Fruit fly (Drosophila melanogaster) whole organism, embryonic: ENCODE measurements around the gene CG44174.

Experiments
- Bgb ChIP-seq: fragments of 200-800 bp; sonication (Bioruptor generic); IDR thresholded peaks from 2 replicates; pipeline ENCODE4 v1.3.6; 2022; ENCODE audit warnings: missing biosample characterization, missing genetic modification characterization; ENCODE audit not compliant: partially characterized antibody
- Blimp-1 ChIP-seq: fragments of 200-800 bp; sonication (Bioruptor generic); optimal IDR thresholded peaks from 3 replicates; lab custom pipeline; 2018; ENCODE audit warnings: missing biosample characterization, missing genetic modification characterization, mild to moderate bottlenecking, moderate library complexity, missing genetic modification reagents
- CG10431 ChIP-seq: fragments of 200-800 bp; sonication (Bioruptor generic); optimal IDR thresholded peaks from 3 replicates; lab custom pipeline; 2018; ENCODE audit warnings: missing biosample characterization, mild to moderate bottlenecking, missing genetic modification characterization
- CG10462 ChIP-seq: fragments of 200-800 bp; sonication (Bioruptor generic); optimal IDR thresholded peaks from 2 replicates; lab custom pipeline; 2016; ENCODE audit warnings: missing biosample characterization, missing genetic modification characterization
- CG14710 ChIP-seq: fragments of 200-800 bp; sonication (Bioruptor generic); optimal IDR thresholded peaks from 3 replicates; lab custom pipeline; 2019; ENCODE audit warnings: missing biosample characterization, mild to moderate bottlenecking, missing genetic modification characterization, moderate library complexity
- CG17385 ChIP-seq: fragments of 200-800 bp; sonication (Bioruptor generic); optimal IDR thresholded peaks from 3 replicates; lab custom pipeline; 2018; ENCODE audit warnings: missing biosample characterization, mild to moderate bottlenecking, missing genetic modification characterization
- CG17829 ChIP-seq: fragments of 200-800 bp; optimal IDR thresholded peaks from 2 replicates; lab custom pipeline; 2019; ENCODE audit warnings: missing biosample characterization, mild to moderate bottlenecking, missing genetic modification characterization, moderate library complexity
- CG17912 ChIP-seq: fragments of 200-800 bp; sonication (Bioruptor generic); optimal IDR thresholded peaks from 2 replicates; lab custom pipeline; 2018; ENCODE audit warnings: missing biosample characterization, mild to moderate bottlenecking, missing genetic modification characterization
- CG2120 ChIP-seq: fragments of 200-800 bp; sonication (Bioruptor generic); optimal IDR thresholded peaks from 3 replicates; lab custom pipeline; 2016; ENCODE audit warnings: missing biosample characterization, missing genetic modification characterization
- CG2129 ChIP-seq: fragments of 200-800 bp; sonication (Bioruptor generic); IDR thresholded peaks from 2 replicates; pipeline ENCODE4 v1.3.6; 2022; ENCODE audit warnings: missing biosample characterization, missing genetic modification characterization; ENCODE audit not compliant: partially characterized antibody
- CG2678 ChIP-seq: fragments of 200-800 bp; sonication (Bioruptor generic); optimal IDR thresholded peaks from 3 replicates; lab custom pipeline; 2019; ENCODE audit warnings: missing biosample characterization, mild to moderate bottlenecking, missing genetic modification characterization, moderate library complexity
- CG3163 ChIP-seq: fragments of 200-800 bp; sonication (Bioruptor generic); optimal IDR thresholded peaks from 3 replicates; lab custom pipeline; 2016; ENCODE audit warnings: missing biosample characterization, missing genetic modification characterization
- CG33213 ChIP-seq: fragments of 200-800 bp; sonication (Bioruptor generic); optimal IDR thresholded peaks from 3 replicates; lab custom pipeline; 2016; ENCODE audit warnings: missing biosample characterization, missing genetic modification characterization
- CG4404 ChIP-seq: fragments of 200-800 bp; sonication (Bioruptor generic); IDR thresholded peaks from 2 replicates; pipeline ENCODE4 v1.3.6; 2022; ENCODE audit warnings: missing biosample characterization, missing genetic modification characterization
- CG5180 ChIP-seq: fragments of 200-800 bp; sonication (Bioruptor generic); optimal IDR thresholded peaks from 3 replicates; lab custom pipeline; 2017; ENCODE audit warnings: missing biosample characterization, missing genetic modification characterization, mild to moderate bottlenecking, moderate library complexity, missing genetic modification reagents
- CG6813 ChIP-seq: fragments of 200-800 bp; sonication (Bioruptor generic); optimal IDR thresholded peaks from 2 replicates; lab custom pipeline; 2017; ENCODE audit warnings: missing biosample characterization, missing genetic modification characterization, mild to moderate bottlenecking, moderate library complexity, missing genetic modification reagents
- CG7786 ChIP-seq: fragments of 200-800 bp; sonication (Bioruptor generic); optimal IDR thresholded peaks from 2 replicates; lab custom pipeline; 2016; ENCODE audit warnings: missing biosample characterization, missing genetic modification characterization
- CG8944 ChIP-seq: fragments of 200-800 bp; sonication (Bioruptor generic); optimal IDR thresholded peaks from 3 replicates; lab custom pipeline; 2016; ENCODE audit warnings: missing biosample characterization, missing genetic modification characterization
- CG9817 ChIP-seq: fragments of 200-800 bp; sonication (Bioruptor generic); optimal IDR thresholded peaks from 2 replicates; lab custom pipeline; 2018; ENCODE audit warnings: missing biosample characterization, mild to moderate bottlenecking, missing genetic modification characterization, moderate library complexity
- CG9876 ChIP-seq: fragments of 200-800 bp; sonication (Bioruptor generic); optimal IDR thresholded peaks from 2 replicates; lab custom pipeline; 2016; ENCODE audit warnings: missing biosample characterization, missing genetic modification characterization
- Dip3 ChIP-seq: fragments of 200-800 bp; sonication (Bioruptor generic); optimal IDR thresholded peaks from 3 replicates; lab custom pipeline; 2016; ENCODE audit warnings: missing biosample characterization, missing genetic modification characterization
- Elba2 ChIP-seq: fragments of 200-800 bp; sonication (Bioruptor generic); optimal IDR thresholded peaks from 3 replicates; lab custom pipeline; 2016; ENCODE audit warnings: missing biosample characterization, missing genetic modification characterization
- Fer2 ChIP-seq: fragments of 200-800 bp; sonication (Bioruptor generic); optimal IDR thresholded peaks from 2 replicates; lab custom pipeline; 2018; ENCODE audit warnings: missing biosample characterization, mild to moderate bottlenecking, missing genetic modification characterization, moderate library complexity
- HHEX ChIP-seq: fragments of 200-800 bp; sonication (Bioruptor generic); optimal IDR thresholded peaks from 3 replicates; lab custom pipeline; 2017; ENCODE audit warnings: missing biosample characterization, mild to moderate bottlenecking, missing genetic modification characterization, missing genetic modification reagents
- Oaz ChIP-seq: fragments of 200-800 bp; sonication (Bioruptor generic); IDR thresholded peaks from 2 replicates; pipeline ENCODE4 v1.3.6; 2022; ENCODE audit warnings: missing biosample characterization, missing genetic modification characterization
- PHDP ChIP-seq: fragments of 200-800 bp; sonication (Bioruptor generic); optimal IDR thresholded peaks from 3 replicates; lab custom pipeline; 2018; ENCODE audit warnings: missing biosample characterization, mild to moderate bottlenecking, missing genetic modification characterization, moderate library complexity
- Ravus ChIP-seq: fragments of 200-800 bp; sonication (Bioruptor generic); IDR thresholded peaks from 2 replicates; pipeline ENCODE4 v1.3.6; 2022; ENCODE audit warnings: missing biosample characterization, missing genetic modification characterization
- Side ChIP-seq: fragments of 200-800 bp; sonication (Bioruptor generic); optimal IDR thresholded peaks from 2 replicates; lab custom pipeline; 2016; ENCODE audit warnings: missing biosample characterization, missing genetic modification characterization
- Sin3A ChIP-seq: fragments of >200 bp; optimal IDR thresholded peaks from 2 replicates; lab custom pipeline; 2018
- Stat92E ChIP-seq, 3 experiments: fragments of >200 bp in 2 of 3; fragments of 200-800 bp in 1 of 3; sonication (Bioruptor generic) in 1 of 3; optimal IDR thresholded peaks; 2 replicates each; lab custom pipeline; 2017 to 2019; ENCODE audit warnings: missing biosample characterization in 3 of 3, missing genetic modification characterization in 3 of 3, mild to moderate bottlenecking in 1 of 3, moderate library complexity in 1 of 3
- bcd ChIP-seq: fragments of 200-800 bp; sonication (Bioruptor generic); optimal IDR thresholded peaks from 2 replicates; lab custom pipeline; 2017; ENCODE audit warnings: missing biosample characterization, mild to moderate bottlenecking, missing genetic modification characterization
- cas ChIP-seq: fragments of 200-800 bp; sonication (Bioruptor generic); IDR thresholded peaks from 2 replicates; pipeline ENCODE4 v1.3.6; 2022; ENCODE audit warnings: missing biosample characterization, missing genetic modification characterization
- chif ChIP-seq, 2 experiments: fragments of 200-800 bp; sonication (Bioruptor generic); optimal IDR thresholded peaks; 3 replicates each; lab custom pipeline; 2016; ENCODE audit warnings: missing biosample characterization in 2 of 2, missing genetic modification characterization in 2 of 2
- dan ChIP-seq: fragments of 200-800 bp; sonication (Bioruptor generic); IDR thresholded peaks from 2 replicates; pipeline ENCODE4 v1.3.6; 2022; ENCODE audit warnings: missing biosample characterization, missing genetic modification characterization
- disco-r ChIP-seq: fragments of 200-800 bp; sonication (Bioruptor generic); optimal IDR thresholded peaks from 2 replicates; lab custom pipeline; 2016; ENCODE audit warnings: missing biosample characterization, missing genetic modification characterization
- gcm ChIP-seq: fragments of 200-800 bp; sonication (Bioruptor generic); optimal IDR thresholded peaks from 2 replicates; lab custom pipeline; 2019; ENCODE audit warnings: missing biosample characterization, mild to moderate bottlenecking, missing genetic modification characterization, moderate library complexity
- gsb-n ChIP-seq: fragments of 200-800 bp; sonication (Bioruptor generic); optimal IDR thresholded peaks from 3 replicates; lab custom pipeline; 2018; ENCODE audit warnings: missing biosample characterization, mild to moderate bottlenecking, missing genetic modification characterization
- hth ChIP-seq: fragments of >200 bp; optimal IDR thresholded peaks from 2 replicates; lab custom pipeline; 2017; ENCODE audit warnings: inconsistent platforms
- jing ChIP-seq: fragments of 200-800 bp; sonication (Bioruptor generic); optimal IDR thresholded peaks from 2 replicates; lab custom pipeline; 2018; ENCODE audit warnings: missing biosample characterization, mild to moderate bottlenecking, missing genetic modification characterization
- lilli ChIP-seq: fragments of 200-800 bp; sonication (Bioruptor generic); optimal IDR thresholded peaks from 3 replicates; lab custom pipeline; 2016; ENCODE audit warnings: missing biosample characterization, missing genetic modification characterization
- lola ChIP-seq, 3 experiments: fragments of >200 bp in 2 of 3; fragments of 200-800 bp in 1 of 3; sonication (Bioruptor generic) in 1 of 3; optimal IDR thresholded peaks; 2 replicates each; lab custom pipeline; 2017 to 2019; ENCODE audit warnings: missing biosample characterization in 3 of 3, missing genetic modification characterization in 3 of 3, mild to moderate bottlenecking in 1 of 3, moderate library complexity in 1 of 3
- pita ChIP-seq: fragments of 200-800 bp; sonication (Bioruptor generic); optimal IDR thresholded peaks from 2 replicates; lab custom pipeline; 2017; ENCODE audit warnings: missing biosample characterization, mild to moderate bottlenecking, missing genetic modification characterization
- rib ChIP-seq: fragments of 200-800 bp; sonication (Bioruptor generic); IDR thresholded peaks from 2 replicates; pipeline ENCODE4 v1.3.6; 2022; ENCODE audit warnings: missing biosample characterization, missing genetic modification characterization
- row ChIP-seq: fragments of 200-800 bp; sonication (Bioruptor generic); IDR thresholded peaks from 3 replicates; pipeline ENCODE4 v1.3.6; 2022; ENCODE audit warnings: missing biosample characterization, missing genetic modification characterization
- sens ChIP-seq: fragments of 200-800 bp; sonication (Bioruptor generic); peaks from one replicate; lab custom pipeline; 2016; ENCODE audit warnings: missing biosample characterization, missing genetic modification characterization
- ssp ChIP-seq: fragments of 200-800 bp; sonication (Bioruptor generic); IDR thresholded peaks from 2 replicates; pipeline ENCODE4 v1.3.6; 2022; ENCODE audit warnings: missing biosample characterization, missing genetic modification characterization
- sug ChIP-seq: fragments of 200-800 bp; optimal IDR thresholded peaks from 2 replicates; lab custom pipeline; 2019; ENCODE audit warnings: missing biosample characterization, mild to moderate bottlenecking, missing genetic modification characterization, moderate library complexity
- tap ChIP-seq: fragments of 200-800 bp; optimal IDR thresholded peaks from 3 replicates; lab custom pipeline; 2019; ENCODE audit warnings: missing biosample characterization, mild to moderate bottlenecking, missing genetic modification characterization, moderate library complexity
- trh ChIP-seq: fragments of 200-800 bp; sonication (Bioruptor generic); optimal IDR thresholded peaks from 2 replicates; lab custom pipeline; 2016; ENCODE audit warnings: missing biosample characterization, missing genetic modification characterization
- vnd ChIP-seq: fragments of 200-800 bp; sonication (Bioruptor generic); IDR thresholded peaks from 3 replicates; pipeline ENCODE4 v1.3.6; 2022; ENCODE audit warnings: missing biosample characterization, missing genetic modification characterization; ENCODE audit not compliant: partially characterized antibody
- yki ChIP-seq: fragments of >200 bp; optimal IDR thresholded peaks from 3 replicates; lab custom pipeline; 2018

CG44174 gene

DNA sequence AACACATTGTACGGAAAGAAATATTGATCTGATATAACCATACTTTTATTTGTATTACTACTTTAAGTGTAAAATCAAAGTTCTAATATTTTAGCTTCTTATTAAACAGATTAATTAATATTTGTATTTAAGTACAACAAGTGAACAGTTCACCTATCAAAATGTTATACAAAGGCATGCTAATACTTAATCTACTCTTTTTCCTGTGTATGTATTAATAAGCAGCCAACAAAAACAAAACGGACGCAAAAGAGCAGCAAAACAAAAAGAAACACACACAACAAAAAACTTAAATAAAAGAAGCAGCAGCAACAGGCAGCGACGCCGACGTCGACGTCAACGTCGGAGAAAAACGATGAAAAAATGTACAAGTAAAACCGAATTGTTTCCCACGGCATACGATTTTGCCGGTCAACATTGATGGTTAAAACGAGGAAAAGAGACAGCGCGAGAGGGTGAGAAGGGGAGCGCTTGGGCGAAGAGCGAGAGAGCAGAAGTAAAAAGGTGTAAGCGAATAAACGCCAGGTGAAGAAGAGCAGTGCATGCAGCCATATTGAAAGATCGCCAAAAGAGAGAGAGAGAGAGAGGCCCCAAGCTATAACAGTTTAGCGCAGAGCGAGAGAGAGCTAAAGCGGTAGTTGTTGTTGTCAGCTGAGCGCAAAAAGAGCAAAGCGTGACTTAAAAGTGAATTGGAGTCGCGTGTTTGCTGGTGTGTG lies 24.1 kb upstream of the CG44174 start:
- TF ChIP-seq gcm (no peak), Dip3 (no peak), cas (GFP tag; lab: Robert Waterston, UW) (no peak), PHDP (no peak), Blimp-1 (GFP tag; lab: Kevin White, UChicago) (peak; percentile 59), Elba2 (GFP tag; lab: Kevin White, UChicago) (no peak), yki (peak; percentile 85), CG14710 (tag; lab: Kevin White, UChicago) (peak; percentile 3), trh (GFP tag; lab: Kevin White, UChicago) (no peak), CG33213 (GFP tag; lab: Kevin White, UChicago) (no peak), tap (tag; lab: Kevin White, UChicago) (no peak), HHEX (GFP tag; lab: Kevin White, UChicago) (no peak), Fer2 (tag; lab: Kevin White, UChicago) (no peak), CG8944 (GFP tag; lab: Kevin White, UChicago) (no peak), row (GFP tag; lab: Robert Waterston, UW) (0 out of 3 replicates have a peak, but pooled peaks have one; percentile 18), disco-r (GFP tag; lab: Kevin White, UChicago) (no peak), CG2678 (tag; lab: Kevin White, UChicago) (no peak), CG17385 (GFP tag; lab: Kevin White, UChicago) (peak; percentile 32), CG9876 (GFP tag; lab: Kevin White, UChicago) (no peak), CG4404 (GFP tag; lab: Robert Waterston, UW) (no peak), vnd (GFP tag; lab: Robert Waterston, UW) (no peak), bcd (GFP tag; lab: Kevin White, UChicago) (no peak), sens (peak; percentile 62), gsb-n (tag; lab: Kevin White, UChicago) (peak; percentile 19), CG6813 (no peak), chif (GFP tag; optimal IDR thresholded peaks at IDR 0.05; lab: Kevin White, UChicago) (no peak), CG10431 (no peak), Ravus (GFP tag; lab: Robert Waterston, UW) (no peak), Oaz (no peak), Side (no peak), ssp (GFP tag; lab: Robert Waterston, UW) (no peak), Sin3A (lab: Kevin White, UChicago) (no peak), CG2120 (GFP tag; lab: Kevin White, UChicago) (no peak), CG17912 (GFP tag; lab: Kevin White, UChicago) (no peak), CG17829 (tag; lab: Kevin White, UChicago) (no peak), rib (GFP tag; lab: Robert Waterston, UW) (peak; percentile 62; the same call in 1 of the 2 replicates), CG9817 (no peak), dan (no peak), hth (lab: Kevin White, UChicago) (no peak), CG5180 (GFP tag; lab: Kevin White, UChicago) (no peak), lilli (GFP tag; lab: Kevin White, UChicago) (no peak), CG10462 (GFP tag; lab: Kevin White, UChicago) (no peak), CG3163 (GFP tag; lab: Kevin White, UChicago) (peak; percentile 71), Bgb (GFP tag; lab: Robert Waterston, UW) (no peak), CG7786 (GFP tag; lab: Kevin White, UChicago) (no peak), lola (GFP tag; optimal IDR thresholded peaks at IDR 0.05; lab: Kevin White, UChicago) (no peak), jing (GFP tag; lab: Kevin White, UChicago) (no peak), sug (no peak), Stat92E (GFP tag; optimal IDR thresholded peaks at IDR 0.05; lab: Kevin White, UChicago) (no peak), CG2129 (GFP tag; lab: Robert Waterston, UW) (no peak), pita (GFP tag; lab: Kevin White, UChicago) (no peak)
